Fruit fly (Drosophila melanogaster): ENCODE data around the gene Acp76A.

DNA sequence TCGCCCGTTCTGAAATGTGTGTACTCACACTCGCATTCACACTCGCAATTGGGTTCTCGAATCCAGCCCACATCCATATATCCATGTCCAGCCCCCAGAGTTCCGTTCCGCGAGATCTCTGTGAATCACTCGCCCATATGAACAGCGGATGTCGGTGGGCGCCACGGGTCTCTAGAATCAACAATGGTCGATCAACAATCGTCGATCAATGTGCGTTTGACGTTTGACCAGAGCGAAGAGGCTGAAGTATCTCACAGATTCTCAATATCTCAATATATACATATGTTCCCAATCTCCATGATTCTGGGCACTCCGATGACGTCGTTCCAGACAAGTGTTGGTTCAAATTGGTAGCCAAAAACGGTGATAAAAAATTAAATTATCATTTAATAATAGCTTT is 37.3 kb upstream of the Acp76A start:
- TF ChIP-seq CG14711 (tag; optimal IDR thresholded peaks at IDR 0.05) (no peak), Clk (GFP tag; optimal IDR thresholded peaks at IDR 0.05) (no peak), ovo (GFP tag; optimal IDR thresholded peaks at IDR 0.05) (no peak), Crg-1 (GFP tag; optimal IDR thresholded peaks at IDR 0.05) (no peak)
